Worm (Caenorhabditis elegans) whole organism, young adult: Measurements from ENCODE around the gene vhp-1.

ENCODE experiments used
- F10E7.11 ChIP-seq: sonication (generic microtip); optimal IDR thresholded peaks from 2 replicates; lab custom pipeline; 2017; ENCODE audit warnings: mild to moderate bottlenecking, missing genetic modification characterization, moderate library complexity, missing compliant biosample characterization
- T07F8.4 ChIP-seq: sonication (generic microtip); optimal IDR thresholded peaks from 2 replicates; lab custom pipeline; 2016; ENCODE audit warnings: mild to moderate bottlenecking, missing genetic modification characterization, moderate library complexity, missing compliant biosample characterization
- Y79H2A.3 ChIP-seq: fragments of 200-800 bp; sonication (Bioruptor generic); conservative IDR thresholded peaks from 2 replicates; pipeline ENCODE4 v1.3.6; 2022; ENCODE audit warnings: missing genetic modification reagents, missing genetic modification characterization, missing compliant biosample characterization
- ZK185.1 ChIP-seq: sonication (generic microtip); optimal IDR thresholded peaks from 2 replicates; lab custom pipeline; 2016; ENCODE audit warnings: mild to moderate bottlenecking, missing genetic modification characterization, missing compliant biosample characterization; ENCODE audit not compliant: poor library complexity, severe bottlenecking
- akir-1 ChIP-seq: fragments of 200-800 bp; sonication (Bioruptor generic); optimal IDR thresholded peaks from 2 replicates; lab custom pipeline; 2018; ENCODE audit warnings: mild to moderate bottlenecking, missing genetic modification characterization, moderate library complexity, missing compliant biosample characterization
- aptf-2 ChIP-seq: fragments of 200-800 bp; sonication (Bioruptor generic); conservative IDR thresholded peaks from 2 replicates; pipeline ENCODE4 v1.3.6; 2022; ENCODE audit warnings: missing genetic modification reagents, missing genetic modification characterization, missing compliant biosample characterization
- attf-5 ChIP-seq: fragments of 200-800 bp; sonication (Bioruptor generic); optimal IDR thresholded peaks from 2 replicates; lab custom pipeline; 2018; ENCODE audit warnings: mild to moderate bottlenecking, missing genetic modification characterization, missing compliant biosample characterization
- attf-6 ChIP-seq: fragments of 200-800 bp; sonication (Bioruptor generic); IDR thresholded peaks from 2 replicates; pipeline ENCODE4 v1.3.6; 2022; ENCODE audit warnings: missing genetic modification reagents, missing genetic modification characterization, missing compliant biosample characterization
- bed-1 ChIP-seq: fragments of 200-800 bp; sonication (Bioruptor generic); IDR thresholded peaks from 2 replicates; pipeline ENCODE4 v1.3.6; 2022; ENCODE audit warnings: missing genetic modification reagents, missing genetic modification characterization, missing compliant biosample characterization
- ceh-40 ChIP-seq: fragments of 200-800 bp; sonication (Bioruptor generic); IDR thresholded peaks from 2 replicates; pipeline ENCODE4 v1.3.6; 2022; ENCODE audit warnings: missing genetic modification characterization, missing compliant biosample characterization
- dox-1 ChIP-seq: fragments of 200-800 bp; sonication (Bioruptor generic); IDR thresholded peaks from 2 replicates; pipeline ENCODE4 v1.3.6; 2022; ENCODE audit warnings: missing genetic modification reagents, missing genetic modification characterization, missing compliant biosample characterization
- dpl-1 ChIP-seq: fragments of 150-350 bp; optimal IDR thresholded peaks from 2 replicates; lab custom pipeline; 2014; ENCODE audit warnings: missing biosample characterization, missing genetic modification reagents, missing genetic modification characterization
- efl-1 ChIP-seq: fragments of 150-350 bp; optimal IDR thresholded peaks from 2 replicates; lab custom pipeline; 2014; ENCODE audit warnings: missing biosample characterization, missing genetic modification reagents, missing genetic modification characterization
- egl-18 ChIP-seq: fragments of 200-800 bp; sonication (Bioruptor generic); IDR thresholded peaks from 2 replicates; pipeline ENCODE4 v1.3.6; 2022; ENCODE audit warnings: missing genetic modification reagents, missing genetic modification characterization, missing compliant biosample characterization
- egl-44 ChIP-seq: fragments of 200-800 bp; sonication (Bioruptor generic); IDR thresholded peaks from 2 replicates; pipeline ENCODE4 v1.3.6; 2022; ENCODE audit warnings: missing genetic modification reagents, missing genetic modification characterization, missing compliant biosample characterization
- egrh-3 ChIP-seq: fragments of 200-800 bp; sonication (Bioruptor generic); IDR thresholded peaks from 2 replicates; pipeline ENCODE4 v1.3.6; 2022; ENCODE audit warnings: missing genetic modification reagents, missing genetic modification characterization, missing compliant biosample characterization
- fkh-3 ChIP-seq: sonication (generic microtip); optimal IDR thresholded peaks from 2 replicates; lab custom pipeline; 2016; ENCODE audit warnings: mild to moderate bottlenecking, missing genetic modification characterization, missing compliant biosample characterization
- gei-17 ChIP-seq: fragments of 200-800 bp; sonication (Bioruptor generic); optimal IDR thresholded peaks from 2 replicates; lab custom pipeline; 2018; ENCODE audit warnings: mild to moderate bottlenecking, missing genetic modification characterization, missing compliant biosample characterization
- him-1 ChIP-seq: sonication (generic microtip); optimal IDR thresholded peaks from 2 replicates; lab custom pipeline; 2016; ENCODE audit warnings: missing genotype, missing genetic modification reagents, missing genetic modification characterization, missing compliant biosample characterization
- hlh-26 ChIP-seq: fragments of 200-800 bp; sonication (Bioruptor generic); conservative IDR thresholded peaks from 2 replicates; pipeline ENCODE4 v1.3.6; 2022; ENCODE audit warnings: missing genetic modification reagents, missing genetic modification characterization, missing compliant biosample characterization
- hmg-20 ChIP-seq: fragments of 200-800 bp; sonication (Bioruptor generic); IDR thresholded peaks from 2 replicates; pipeline ENCODE4 v1.3.6; 2022; ENCODE audit warnings: missing genetic modification reagents, missing genetic modification characterization, missing compliant biosample characterization
- hsf-1 ChIP-seq: fragments of 200-800 bp; sonication (Bioruptor generic); IDR thresholded peaks from 2 replicates; pipeline ENCODE4 v1.3.6; 2022; ENCODE audit warnings: missing genetic modification reagents, missing genetic modification characterization, missing compliant biosample characterization
- let-607 ChIP-seq, 2 experiments: fragments of 200-800 bp in 1 of 2; sonication (Bioruptor generic) in 1 of 2; sonication (generic microtip) in 1 of 2; optimal IDR thresholded peaks; 2 replicates each; lab custom pipeline; 2016 to 2018; ENCODE audit warnings: mild to moderate bottlenecking in 2 of 2, missing compliant biosample characterization in 2 of 2, missing genetic modification characterization in 2 of 2, moderate library complexity in 2 of 2, missing genotype in 1 of 2
- lin-26 ChIP-seq: fragments of 200-800 bp; sonication (Bioruptor generic); IDR thresholded peaks from 2 replicates; pipeline ENCODE4 v1.3.6; 2022; ENCODE audit warnings: missing genetic modification reagents, missing genetic modification characterization, missing compliant biosample characterization
- lin-40 ChIP-seq: sonication (generic microtip); optimal IDR thresholded peaks from 2 replicates; lab custom pipeline; 2016; ENCODE audit warnings: missing genetic modification characterization, mild to moderate bottlenecking, missing compliant biosample characterization, missing genotype, missing genetic modification reagents
- lin-54 ChIP-seq: fragments of 200-800 bp; sonication (Bioruptor generic); optimal IDR thresholded peaks from 2 replicates; lab custom pipeline; 2018; ENCODE audit warnings: mild to moderate bottlenecking, missing genetic modification characterization, missing compliant biosample characterization
- lsy-27 ChIP-seq: sonication (generic microtip); optimal IDR thresholded peaks from 2 replicates; lab custom pipeline; 2017; ENCODE audit warnings: missing genetic modification characterization, mild to moderate bottlenecking, missing compliant biosample characterization, antibody characterized with exemption, missing genotype, borderline replicate concordance; ENCODE audit not compliant: insufficient read depth
- madf-10 ChIP-seq: sonication (generic microtip); optimal IDR thresholded peaks from 2 replicates; lab custom pipeline; 2016; ENCODE audit warnings: mild to moderate bottlenecking, missing genetic modification characterization, missing compliant biosample characterization
- madf-6 ChIP-seq: fragments of 200-800 bp; sonication (Bioruptor generic); IDR thresholded peaks from 2 replicates; pipeline ENCODE4 v1.3.6; 2022; ENCODE audit warnings: missing genetic modification reagents, missing genetic modification characterization, missing compliant biosample characterization
- madf-8 ChIP-seq: fragments of 200-800 bp; sonication (Bioruptor generic); conservative IDR thresholded peaks from 2 replicates; pipeline ENCODE4 v1.3.6; 2022; ENCODE audit warnings: missing genetic modification reagents, missing genetic modification characterization, missing compliant biosample characterization
- mxl-1 ChIP-seq: sonication (generic microtip); optimal IDR thresholded peaks from 2 replicates; lab custom pipeline; 2016; ENCODE audit warnings: missing genetic modification characterization, missing compliant biosample characterization
- nhr-179 ChIP-seq: sonication (generic microtip); optimal IDR thresholded peaks from 2 replicates; lab custom pipeline; 2016; ENCODE audit warnings: mild to moderate bottlenecking, missing genetic modification characterization, missing compliant biosample characterization
- nhr-27 ChIP-seq: fragments of 200-800 bp; sonication (Bioruptor generic); optimal IDR thresholded peaks from 2 replicates; lab custom pipeline; 2018; ENCODE audit warnings: mild to moderate bottlenecking, missing genetic modification characterization, moderate library complexity, missing compliant biosample characterization
- nhr-80 ChIP-seq: sonication (generic microtip); optimal IDR thresholded peaks from 2 replicates; lab custom pipeline; 2016; ENCODE audit warnings: missing genetic modification characterization, missing compliant biosample characterization
- rpc-1 ChIP-seq, 2 experiments: fragments of 150-350 bp in 1 of 2; sonication (generic microtip) in 1 of 2; optimal IDR thresholded peaks; 2 replicates each; lab custom pipeline; 2014 to 2018; ENCODE audit warnings: missing biosample characterization in 1 of 2, missing genetic modification characterization in 1 of 2, missing genetic modification reagents in 1 of 2, missing genotype in 1 of 2
- sdz-38 ChIP-seq: sonication (generic microtip); optimal IDR thresholded peaks from 2 replicates; lab custom pipeline; 2016; ENCODE audit warnings: missing genotype, missing genetic modification characterization, missing compliant biosample characterization
- sea-2 ChIP-seq: fragments of 200-800 bp; sonication (Bioruptor generic); IDR thresholded peaks from 2 replicates; pipeline ENCODE4 v1.3.6; 2022; ENCODE audit warnings: missing genetic modification characterization, missing compliant biosample characterization
- snpc-4 ChIP-seq, 5 experiments: fragments of 150-350 bp in 1 of 5; sonication (generic microtip) in 4 of 5; optimal IDR thresholded peaks; 2 replicates each; lab custom pipeline; 2014 to 2018; ENCODE audit warnings: missing genetic modification characterization in 5 of 5, missing biosample characterization in 3 of 5, antibody characterized with exemption in 2 of 5, mild to moderate bottlenecking in 2 of 5, missing compliant biosample characterization in 2 of 5, missing genotype in 2 of 5, moderate library complexity in 2 of 5, missing genetic modification reagents in 1 of 5
- somi-1 ChIP-seq: fragments of 200-800 bp; sonication (Bioruptor generic); optimal IDR thresholded peaks from 2 replicates; lab custom pipeline; 2018; ENCODE audit warnings: mild to moderate bottlenecking, missing genetic modification characterization, missing compliant biosample characterization
- tbp1 ChIP-seq: fragments of 200-800 bp; sonication (Bioruptor generic); optimal IDR thresholded peaks from 2 replicates; lab custom pipeline; 2018; ENCODE audit warnings: mild to moderate bottlenecking, missing genetic modification characterization, missing compliant biosample characterization
- tlf-1 ChIP-seq: fragments of 200-800 bp; sonication (Bioruptor generic); optimal IDR thresholded peaks from 2 replicates; lab custom pipeline; 2018; ENCODE audit warnings: mild to moderate bottlenecking, missing genetic modification characterization, missing compliant biosample characterization
- unc-130 ChIP-seq: sonication (generic microtip); optimal IDR thresholded peaks from 2 replicates; lab custom pipeline; 2016; ENCODE audit warnings: missing genetic modification reagents, missing genetic modification characterization, missing compliant biosample characterization
- zfh-2 ChIP-seq: fragments of 200-800 bp; sonication (Bioruptor generic); conservative IDR thresholded peaks from 2 replicates; pipeline ENCODE4 v1.3.6; 2022; ENCODE audit warnings: missing genetic modification reagents, missing genetic modification characterization, missing compliant biosample characterization
- ztf-18 ChIP-seq: sonication (generic microtip); optimal IDR thresholded peaks from 2 replicates; lab custom pipeline; 2016; ENCODE audit warnings: missing genotype, mild to moderate bottlenecking, missing genetic modification characterization, missing compliant biosample characterization
- ztf-22 ChIP-seq: fragments of 200-800 bp; sonication (Bioruptor generic); optimal IDR thresholded peaks from 2 replicates; lab custom pipeline; 2018; ENCODE audit warnings: mild to moderate bottlenecking, missing genetic modification characterization, moderate library complexity, missing compliant biosample characterization
- ztf-25 ChIP-seq: fragments of 200-800 bp; sonication (Bioruptor generic); IDR thresholded peaks from 2 replicates; pipeline ENCODE4 v1.3.6; 2022; ENCODE audit warnings: missing genetic modification reagents, missing genetic modification characterization, missing compliant biosample characterization
- ztf-3 ChIP-seq: fragments of 200-800 bp; sonication (Bioruptor generic); optimal IDR thresholded peaks from 2 replicates; lab custom pipeline; 2018; ENCODE audit warnings: mild to moderate bottlenecking, missing genetic modification characterization, missing compliant biosample characterization
- ztf-6 ChIP-seq: fragments of 200-800 bp; sonication (Bioruptor generic); IDR thresholded peaks from 2 replicates; pipeline ENCODE4 v1.3.6; 2022; ENCODE audit warnings: missing genetic modification reagents, missing genetic modification characterization, missing compliant biosample characterization

vhp-1 gene

DNA sequence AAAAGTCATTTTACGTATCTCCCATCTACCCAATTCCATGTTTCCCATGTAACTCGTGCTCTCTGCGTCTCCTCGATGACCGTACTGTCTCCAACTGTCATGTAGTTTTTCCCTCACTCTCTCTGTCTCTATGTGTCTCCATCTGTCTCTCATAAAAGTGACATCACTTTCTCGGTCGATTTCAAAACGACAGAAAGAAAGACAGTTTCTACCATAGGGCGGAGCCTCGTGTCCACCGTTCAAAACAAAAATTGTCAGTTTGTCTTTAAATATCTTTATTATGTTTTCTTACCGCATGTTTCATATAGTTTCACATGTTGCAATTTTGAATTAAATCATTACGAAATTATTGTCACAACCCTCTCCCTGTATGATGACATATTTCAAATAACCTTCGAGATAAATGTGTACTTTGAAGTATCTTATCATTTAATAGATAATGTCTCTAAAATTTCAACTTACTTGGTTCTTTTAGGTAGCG lies 7.2 kb downstream of the vhp-1 start:
- TF ChIP-seq attf-6 (GFP tag; lab: Robert Waterston, UW) (no peak), sdz-38 (tag; lab: Kevin White, UChicago) (no peak), lin-26 (no peak), nhr-80 (tag; lab: Kevin White, UChicago) (peak; percentile 84), attf-5 (GFP tag; lab: Kevin White, UChicago) (peak; percentile 70), ztf-18 (tag; lab: Kevin White, UChicago) (no peak), madf-8 (GFP tag; lab: Robert Waterston, UW) (no peak), lin-40 (tag; lab: Kevin White, UChicago) (peak; percentile 84), rpc-1 (optimal IDR thresholded peaks at IDR 0.05; lab: Kevin White, UChicago) (no peak), rpc-1 (tag; optimal IDR thresholded peaks at IDR 0.05; lab: Kevin White, UChicago) (no peak), bed-1 (GFP tag; lab: Robert Waterston, UW) (no peak), Y79H2A.3 (GFP tag; lab: Robert Waterston, UW) (no peak), fkh-3 (tag; lab: Kevin White, UChicago) (no peak), mxl-1 (no peak), unc-130 (GFP tag; lab: Kevin White, UChicago) (no peak), hmg-20 (GFP tag; lab: Robert Waterston, UW) (no peak), gei-17 (GFP tag; lab: Kevin White, UChicago) (no peak), nhr-27 (tag; lab: Kevin White, UChicago) (no peak), somi-1 (GFP tag; lab: Kevin White, UChicago) (peak; percentile 70), madf-6 (GFP tag; lab: Robert Waterston, UW) (no peak), T07F8.4 (no peak), akir-1 (no peak), lsy-27 (tag; lab: Kevin White, UChicago) (no peak), madf-10 (tag; lab: Kevin White, UChicago) (peak; percentile 48), dpl-1 (no peak), tbp1 (GFP tag; lab: Kevin White, UChicago) (peak; percentile 19), F10E7.11 (tag; lab: Kevin White, UChicago) (no peak), zfh-2 (GFP tag; lab: Robert Waterston, UW) (0 out of 2 replicates have a peak, but pooled peaks have one; percentile 9), ZK185.1 (tag; lab: Kevin White, UChicago) (peak; percentile 59), snpc-4 (GFP tag; optimal IDR thresholded peaks at IDR 0.05; lab: Kevin White, UChicago) (no peak), snpc-4 (tag; optimal IDR thresholded peaks at IDR 0.05; lab: Kevin White, UChicago) (peak in 1 of 4 experiments; percentile 49), egl-18 (no peak), sea-2 (GFP tag; lab: Robert Waterston, UW) (no peak), ztf-3 (GFP tag; lab: Kevin White, UChicago) (no peak), let-607 (tag; optimal IDR thresholded peaks at IDR 0.05; lab: Kevin White, UChicago) (peak; percentile 53 to 55), egrh-3 (no peak), tlf-1 (GFP tag; lab: Kevin White, UChicago) (peak; percentile 57), aptf-2 (GFP tag; lab: Robert Waterston, UW) (no peak), ztf-25 (no peak), egl-44 (GFP tag; lab: Robert Waterston, UW) (peak; percentile 25; the same call in 1 of the 2 replicates), ztf-22 (GFP tag; lab: Kevin White, UChicago) (peak; percentile 25), efl-1 (GFP tag; lab: Kevin White, UChicago) (no peak), hsf-1 (GFP tag; lab: Robert Waterston, UW) (no peak), dox-1 (GFP tag; lab: Robert Waterston, UW) (peak; percentile 75), nhr-179 (tag; lab: Kevin White, UChicago) (no peak), him-1 (tag; lab: Kevin White, UChicago) (no peak), lin-54 (GFP tag; lab: Kevin White, UChicago) (peak; percentile 46), ztf-6 (GFP tag; lab: Robert Waterston, UW) (no peak), ceh-40 (no peak), hlh-26 (GFP tag; lab: Robert Waterston, UW) (no peak)
